Fruit fly (Drosophila melanogaster) whole organism, embryonic: ENCODE results near the gene RanGAP.

Experiments used
- B-H2 ChIP-seq: fragments of 200-800 bp; sonication (Bioruptor generic); optimal IDR thresholded peaks from 2 replicates; lab custom pipeline; 2018; ENCODE audit warnings: missing biosample characterization, mild to moderate bottlenecking, missing genetic modification characterization
- BEAF-32 ChIP-seq: fragments of 200-800 bp; sonication (Bioruptor generic); optimal IDR thresholded peaks from 3 replicates; lab custom pipeline; 2017; ENCODE audit warnings: missing biosample characterization, missing genetic modification characterization, mild to moderate bottlenecking, moderate library complexity, missing genetic modification reagents
- CG10654 ChIP-seq: fragments of 200-800 bp; sonication (Bioruptor generic); optimal IDR thresholded peaks from 2 replicates; lab custom pipeline; 2016; ENCODE audit warnings: missing biosample characterization, missing genetic modification characterization
- CG14667 ChIP-seq: fragments of 200-800 bp; sonication (Bioruptor generic); IDR thresholded peaks from 2 replicates; pipeline ENCODE4 v1.3.6; 2022; ENCODE audit warnings: missing biosample characterization, missing genetic modification characterization
- CG1832 ChIP-seq: fragments of 200-800 bp; sonication (Bioruptor generic); optimal IDR thresholded peaks from 2 replicates; lab custom pipeline; 2017; ENCODE audit warnings: missing biosample characterization, mild to moderate bottlenecking, missing genetic modification characterization, inconsistent platforms
- CG2199 ChIP-seq: fragments of 200-800 bp; sonication (Bioruptor generic); IDR thresholded peaks from 3 replicates; pipeline ENCODE4 v1.3.6; 2022; ENCODE audit warnings: missing biosample characterization, missing genetic modification characterization
- CG2678 ChIP-seq: fragments of 200-800 bp; sonication (Bioruptor generic); optimal IDR thresholded peaks from 3 replicates; lab custom pipeline; 2019; ENCODE audit warnings: missing biosample characterization, mild to moderate bottlenecking, missing genetic modification characterization, moderate library complexity
- CG34224 ChIP-seq: fragments of 200-800 bp; sonication (Bioruptor generic); IDR thresholded peaks from 3 replicates; pipeline ENCODE4 v1.3.6; 2022; ENCODE audit warnings: missing biosample characterization, missing genetic modification characterization; ENCODE audit not compliant: partially characterized antibody
- CG34376 ChIP-seq: fragments of 200-800 bp; sonication (Bioruptor generic); optimal IDR thresholded peaks from 2 replicates; lab custom pipeline; 2018; ENCODE audit warnings: missing biosample characterization, mild to moderate bottlenecking, missing genetic modification characterization
- CG43689 ChIP-seq: fragments of 200-800 bp; sonication (Bioruptor generic); IDR thresholded peaks from 2 replicates; pipeline ENCODE4 v1.3.6; 2022; ENCODE audit warnings: missing biosample characterization, missing genetic modification characterization
- CG6689 ChIP-seq: fragments of 200-800 bp; sonication (Bioruptor generic); IDR thresholded peaks from 2 replicates; pipeline ENCODE4 v1.3.6; 2022; ENCODE audit warnings: missing biosample characterization, missing genetic modification characterization
- CG7928 ChIP-seq: fragments of 200-800 bp; sonication (Bioruptor generic); optimal IDR thresholded peaks from 2 replicates; lab custom pipeline; 2017; ENCODE audit warnings: missing biosample characterization, mild to moderate bottlenecking, missing genetic modification characterization
- CG7963 ChIP-seq: fragments of 200-800 bp; sonication (Bioruptor generic); IDR thresholded peaks from 3 replicates; pipeline ENCODE4 v1.3.6; 2022; ENCODE audit warnings: missing biosample characterization, missing genetic modification characterization; ENCODE audit not compliant: partially characterized antibody
- CG8290 ChIP-seq, 3 experiments: fragments of 200-800 bp; sonication (Bioruptor generic); optimal IDR thresholded peaks; 2 replicates each; lab custom pipeline; 2016 to 2019; ENCODE audit warnings: missing biosample characterization in 3 of 3, missing genetic modification characterization in 3 of 3, mild to moderate bottlenecking in 2 of 3, moderate library complexity in 1 of 3
- CG9797 ChIP-seq: fragments of 200-800 bp; sonication (Bioruptor generic); optimal IDR thresholded peaks from 3 replicates; lab custom pipeline; 2018; ENCODE audit warnings: missing biosample characterization, mild to moderate bottlenecking, missing genetic modification characterization
- Dbx ChIP-seq: fragments of 200-800 bp; sonication (Bioruptor generic); IDR thresholded peaks from 3 replicates; pipeline ENCODE4 v1.3.6; 2022; ENCODE audit warnings: missing biosample characterization, missing genetic modification characterization
- Dip2 ChIP-seq: fragments of 200-800 bp; sonication (Bioruptor generic); IDR thresholded peaks from 2 replicates; pipeline ENCODE4 v1.3.6; 2022; ENCODE audit warnings: missing biosample characterization, missing genetic modification characterization
- Doc2 ChIP-seq: fragments of 200-800 bp; sonication (Bioruptor generic); IDR thresholded peaks from 2 replicates; pipeline ENCODE4 v1.3.6; 2022; ENCODE audit warnings: missing biosample characterization, missing genetic modification characterization
- Doc3 ChIP-seq: fragments of 200-800 bp; sonication (Bioruptor generic); IDR thresholded peaks from 3 replicates; pipeline ENCODE4 v1.3.6; 2022; ENCODE audit warnings: missing biosample characterization, missing genetic modification characterization; ENCODE audit not compliant: partially characterized antibody
- E2f1 ChIP-seq: fragments of 200-800 bp; sonication (Bioruptor generic); IDR thresholded peaks from 2 replicates; pipeline ENCODE4 v1.3.6; 2022; ENCODE audit warnings: missing biosample characterization, missing genetic modification characterization
- Fer1 ChIP-seq: fragments of 200-800 bp; sonication (Bioruptor generic); optimal IDR thresholded peaks from 2 replicates; lab custom pipeline; 2017; ENCODE audit warnings: missing biosample characterization, mild to moderate bottlenecking, missing genetic modification characterization
- Gsc ChIP-seq: fragments of 200-800 bp; sonication (Bioruptor generic); IDR thresholded peaks from 2 replicates; pipeline ENCODE4 v1.3.6; 2022; ENCODE audit warnings: missing biosample characterization, missing genetic modification characterization
- H2.0 ChIP-seq: fragments of 200-800 bp; sonication (Bioruptor generic); IDR thresholded peaks from 2 replicates; pipeline ENCODE4 v1.3.6; 2022; ENCODE audit warnings: missing biosample characterization, missing genetic modification characterization
- HHEX ChIP-seq: fragments of 200-800 bp; sonication (Bioruptor generic); optimal IDR thresholded peaks from 3 replicates; lab custom pipeline; 2017; ENCODE audit warnings: missing biosample characterization, mild to moderate bottlenecking, missing genetic modification characterization, missing genetic modification reagents
- HmgD ChIP-seq: fragments of 200-800 bp; sonication (Bioruptor generic); optimal IDR thresholded peaks from 3 replicates; lab custom pipeline; 2016; ENCODE audit warnings: missing biosample characterization, missing genetic modification characterization
- Hmr ChIP-seq: fragments of 200-800 bp; sonication (Bioruptor generic); optimal IDR thresholded peaks from 3 replicates; lab custom pipeline; 2017; ENCODE audit warnings: mild to moderate bottlenecking, missing biosample characterization, missing genetic modification reagents, missing genetic modification characterization
- Hr78 ChIP-seq, 2 experiments: fragments of 200-800 bp in 1 of 2; fragments of >200 bp in 1 of 2; sonication (Bioruptor generic) in 1 of 2; optimal IDR thresholded peaks; 2 replicates each; lab custom pipeline; 2017 to 2019; ENCODE audit warnings: missing biosample characterization in 2 of 2, missing genetic modification characterization in 2 of 2, mild to moderate bottlenecking in 1 of 2, moderate library complexity in 1 of 2
- Max ChIP-seq: fragments of 200-800 bp; sonication (Bioruptor generic); optimal IDR thresholded peaks from 2 replicates; lab custom pipeline; 2016; ENCODE audit warnings: missing biosample characterization, mild to moderate bottlenecking, missing genetic modification characterization
- Med ChIP-seq: fragments of 200-800 bp; sonication (Bioruptor generic); peaks from one replicate; lab custom pipeline; 2016; ENCODE audit warnings: missing biosample characterization, missing genetic modification characterization, mild to moderate bottlenecking, inconsistent platforms, moderate library complexity
- NfI ChIP-seq: fragments of 200-800 bp; sonication (Bioruptor generic); optimal IDR thresholded peaks from 3 replicates; lab custom pipeline; 2018; ENCODE audit warnings: missing biosample characterization, mild to moderate bottlenecking, missing genetic modification characterization, moderate library complexity
- Six4 ChIP-seq: fragments of 200-800 bp; sonication (Bioruptor generic); optimal IDR thresholded peaks from 2 replicates; lab custom pipeline; 2016; ENCODE audit warnings: missing biosample characterization, missing genetic modification characterization
- Sry-δ ChIP-seq: fragments of 200-800 bp; sonication (Bioruptor generic); optimal IDR thresholded peaks from 2 replicates; lab custom pipeline; 2016; ENCODE audit warnings: missing biosample characterization, missing genetic modification characterization
- YL-1 ChIP-seq: fragments of 200-800 bp; sonication (Bioruptor generic); optimal IDR thresholded peaks from 3 replicates; lab custom pipeline; 2017; ENCODE audit warnings: missing biosample characterization, mild to moderate bottlenecking, missing genetic modification characterization
- aop ChIP-seq: fragments of 200-800 bp; sonication (Bioruptor generic); IDR thresholded peaks from 2 replicates; pipeline ENCODE4 v1.3.6; 2022; ENCODE audit warnings: missing biosample characterization, missing genetic modification characterization
- disco-r ChIP-seq: fragments of 200-800 bp; sonication (Bioruptor generic); optimal IDR thresholded peaks from 2 replicates; lab custom pipeline; 2016; ENCODE audit warnings: missing biosample characterization, missing genetic modification characterization
- fd3F ChIP-seq: fragments of 200-800 bp; sonication (Bioruptor generic); optimal IDR thresholded peaks from 2 replicates; lab custom pipeline; 2018; ENCODE audit warnings: missing biosample characterization, mild to moderate bottlenecking, missing genetic modification characterization, moderate library complexity
- ind ChIP-seq: fragments of 200-800 bp; sonication (Bioruptor generic); optimal IDR thresholded peaks from 3 replicates; lab custom pipeline; 2016; ENCODE audit warnings: missing biosample characterization, missing genetic modification characterization
- mirr ChIP-seq: fragments of 200-800 bp; sonication (Bioruptor generic); optimal IDR thresholded peaks from 3 replicates; lab custom pipeline; 2018; ENCODE audit warnings: missing biosample characterization, mild to moderate bottlenecking, missing genetic modification characterization
- mld ChIP-seq: fragments of 200-800 bp; sonication (Bioruptor generic); IDR thresholded peaks from 3 replicates; pipeline ENCODE4 v1.3.6; 2022; ENCODE audit warnings: missing biosample characterization, missing genetic modification characterization; ENCODE audit not compliant: partially characterized antibody
- nom ChIP-seq: fragments of 200-800 bp; sonication (Bioruptor generic); optimal IDR thresholded peaks from 2 replicates; lab custom pipeline; 2017; ENCODE audit warnings: missing biosample characterization, missing genetic modification characterization, mild to moderate bottlenecking, moderate library complexity, missing genetic modification reagents
- org-1 ChIP-seq: fragments of 200-800 bp; sonication (Bioruptor generic); optimal IDR thresholded peaks from 2 replicates; lab custom pipeline; 2017; ENCODE audit warnings: missing biosample characterization, missing genetic modification characterization
- pnt ChIP-seq: fragments of 200-800 bp; sonication (Bioruptor generic); optimal IDR thresholded peaks from 3 replicates; lab custom pipeline; 2016; ENCODE audit warnings: missing biosample characterization, missing genetic modification characterization
- schlank ChIP-seq: fragments of 200-800 bp; sonication (Bioruptor generic); optimal IDR thresholded peaks from 2 replicates; lab custom pipeline; 2018; ENCODE audit warnings: missing biosample characterization, mild to moderate bottlenecking, missing genetic modification characterization
- seq ChIP-seq: fragments of 200-800 bp; sonication (Bioruptor generic); IDR thresholded peaks from 2 replicates; pipeline ENCODE4 v1.3.6; 2022; ENCODE audit warnings: missing biosample characterization, missing genetic modification characterization
- sisA ChIP-seq: fragments of 200-800 bp; sonication (Bioruptor generic); IDR thresholded peaks from 2 replicates; pipeline ENCODE4 v1.3.6; 2022; ENCODE audit warnings: missing biosample characterization, missing genetic modification characterization
- stc ChIP-seq: fragments of 200-800 bp; sonication (Bioruptor generic); IDR thresholded peaks from 2 replicates; pipeline ENCODE4 v1.3.6; 2022; ENCODE audit warnings: missing biosample characterization, missing genetic modification characterization
- tx ChIP-seq: fragments of 200-800 bp; sonication (Bioruptor generic); optimal IDR thresholded peaks from 2 replicates; lab custom pipeline; 2016; ENCODE audit warnings: missing biosample characterization, missing genetic modification characterization
- wek ChIP-seq: fragments of 200-800 bp; sonication (Bioruptor generic); optimal IDR thresholded peaks from 3 replicates; lab custom pipeline; 2018; ENCODE audit warnings: missing biosample characterization, mild to moderate bottlenecking, missing genetic modification characterization, moderate library complexity
- yki ChIP-seq: fragments of >200 bp; optimal IDR thresholded peaks from 3 replicates; lab custom pipeline; 2018

RanGAP gene

DNA sequence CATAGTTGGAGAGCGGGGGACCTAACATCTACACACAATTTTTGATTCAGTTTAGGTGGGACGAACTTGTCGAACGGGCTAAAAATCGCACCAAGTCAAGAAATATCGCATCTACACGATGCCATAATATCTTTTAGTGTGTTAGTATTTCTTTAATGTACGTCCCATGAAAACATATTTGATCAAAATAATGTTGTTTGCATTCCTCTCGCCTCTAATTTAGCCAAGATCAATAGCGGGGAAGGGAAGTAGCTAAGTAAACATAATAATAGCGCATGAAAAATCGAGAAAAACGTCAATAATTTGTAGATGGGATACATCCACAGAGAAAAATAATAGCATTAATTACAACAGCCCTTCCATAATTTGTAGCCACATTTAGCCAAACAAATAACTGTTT lies 29.8 kb upstream of the RanGAP start (continued):
- TF ChIP-seq CG10654 (no peak), Doc2 (no peak), CG8290 (GFP tag; optimal IDR thresholded peaks at IDR 0.05; lab: Kevin White, UChicago) (no peak), CG8290 (tag; optimal IDR thresholded peaks at IDR 0.05; lab: Kevin White, UChicago) (peak in 1 of 2 experiments; percentile 75), B-H2 (peak; percentile 21), stc (GFP tag; lab: Robert Waterston, UW) (no peak), H2.0 (no peak), tx (GFP tag; lab: Kevin White, UChicago) (no peak), NfI (no peak), CG7928 (GFP tag; lab: Kevin White, UChicago) (no peak), wek (GFP tag; lab: Kevin White, UChicago) (no peak), E2f1 (GFP tag; lab: Robert Waterston, UW) (no peak), Six4 (GFP tag; lab: Kevin White, UChicago) (no peak), BEAF-32 (GFP tag; lab: Kevin White, UChicago) (no peak), Hmr (GFP tag; lab: Kevin White, UChicago) (peak; percentile 49), sisA (GFP tag; lab: Robert Waterston, UW) (no peak), CG9797 (GFP tag; lab: Kevin White, UChicago) (no peak), Fer1 (GFP tag; lab: Kevin White, UChicago) (no peak), seq (GFP tag; lab: Robert Waterston, UW) (peak; percentile 12; the same call in 1 of the 2 replicates), Dip2 (GFP tag; lab: Robert Waterston, UW) (no peak), pnt (GFP tag; lab: Kevin White, UChicago) (no peak), aop (GFP tag; lab: Robert Waterston, UW) (no peak), CG43689 (GFP tag; lab: Robert Waterston, UW) (no peak), CG6689 (GFP tag; lab: Robert Waterston, UW) (no peak), Hr78 (GFP tag; optimal IDR thresholded peaks at IDR 0.05; lab: Kevin White, UChicago) (no peak), disco-r (GFP tag; lab: Kevin White, UChicago) (no peak), yki (no peak), org-1 (GFP tag; lab: Kevin White, UChicago) (no peak), HmgD (no peak), Doc3 (GFP tag; lab: Robert Waterston, UW) (no peak), HHEX (no peak), Max (GFP tag; lab: Kevin White, UChicago) (no peak), CG2199 (GFP tag; lab: Robert Waterston, UW) (no peak), CG34376 (GFP tag; lab: Kevin White, UChicago) (no peak), YL-1 (no peak), Gsc (GFP tag; lab: Robert Waterston, UW) (no peak), Sry-δ (no peak), CG1832 (GFP tag; lab: Kevin White, UChicago) (no peak), CG34224 (no peak), ind (no peak), nom (GFP tag; lab: Kevin White, UChicago) (no peak), CG2678 (tag; lab: Kevin White, UChicago) (no peak), Med (peak; percentile 39), schlank (tag; lab: Kevin White, UChicago) (peak; percentile 33), mld (no peak), CG14667 (no peak), mirr (GFP tag; lab: Kevin White, UChicago) (no peak), fd3F (peak; percentile 30), Dbx (no peak), CG7963 (GFP tag; lab: Robert Waterston, UW) (no peak)
- TF ChIP-seq, all 482 proteins: peak for 13
